Fruit fly (Drosophila melanogaster) whole organism, embryonic: Measurements from ENCODE around the gene CG11726.
A peak's percentile ranks its signal among the peaks of the same experiment; 100 is the strongest.

Experiments
- Aef1 ChIP-seq: fragments of 200-800 bp; sonication (Bioruptor generic); IDR thresholded peaks from 3 replicates; pipeline ENCODE4 v1.3.6; 2022; ENCODE audit warnings: missing biosample characterization, missing genetic modification characterization
- B-H2 ChIP-seq: fragments of 200-800 bp; sonication (Bioruptor generic); optimal IDR thresholded peaks from 2 replicates; lab custom pipeline; 2018; ENCODE audit warnings: missing biosample characterization, mild to moderate bottlenecking, missing genetic modification characterization
- Blimp-1 ChIP-seq: fragments of 200-800 bp; sonication (Bioruptor generic); optimal IDR thresholded peaks from 3 replicates; lab custom pipeline; 2018; ENCODE audit warnings: missing biosample characterization, missing genetic modification characterization, mild to moderate bottlenecking, moderate library complexity, missing genetic modification reagents
- CG11504 ChIP-seq: fragments of 200-800 bp; sonication (Bioruptor generic); optimal IDR thresholded peaks from 3 replicates; lab custom pipeline; 2019; ENCODE audit warnings: missing biosample characterization, mild to moderate bottlenecking, missing genetic modification characterization, moderate library complexity
- CG11723 ChIP-seq: fragments of 200-800 bp; sonication (Bioruptor generic); optimal IDR thresholded peaks from 2 replicates; lab custom pipeline; 2017; ENCODE audit warnings: missing biosample characterization, mild to moderate bottlenecking, missing genetic modification characterization
- CG12236 ChIP-seq: fragments of 200-800 bp; sonication (Bioruptor generic); optimal IDR thresholded peaks from 2 replicates; lab custom pipeline; 2016; ENCODE audit warnings: missing biosample characterization, missing genetic modification characterization
- CG15269 ChIP-seq: fragments of 200-800 bp; sonication (Bioruptor generic); optimal IDR thresholded peaks from 2 replicates; lab custom pipeline; 2018; ENCODE audit warnings: missing biosample characterization, mild to moderate bottlenecking, missing genetic modification characterization, moderate library complexity
- CG15479 ChIP-seq: fragments of 200-800 bp; sonication (Bioruptor generic); optimal IDR thresholded peaks from 3 replicates; lab custom pipeline; 2019; ENCODE audit warnings: missing biosample characterization, mild to moderate bottlenecking, missing genetic modification characterization, moderate library complexity
- CG17359 ChIP-seq: fragments of 200-800 bp; sonication (Bioruptor generic); optimal IDR thresholded peaks from 3 replicates; lab custom pipeline; 2018; ENCODE audit warnings: missing biosample characterization, mild to moderate bottlenecking, missing genetic modification characterization, moderate library complexity
- CG2120 ChIP-seq: fragments of 200-800 bp; sonication (Bioruptor generic); optimal IDR thresholded peaks from 3 replicates; lab custom pipeline; 2016; ENCODE audit warnings: missing biosample characterization, missing genetic modification characterization
- CG2129 ChIP-seq: fragments of 200-800 bp; sonication (Bioruptor generic); IDR thresholded peaks from 2 replicates; pipeline ENCODE4 v1.3.6; 2022; ENCODE audit warnings: missing biosample characterization, missing genetic modification characterization; ENCODE audit not compliant: partially characterized antibody
- CG30403 ChIP-seq: fragments of 200-800 bp; sonication (Bioruptor generic); optimal IDR thresholded peaks from 3 replicates; lab custom pipeline; 2016; ENCODE audit warnings: missing biosample characterization, missing genetic modification characterization
- CG31441 ChIP-seq: fragments of 200-800 bp; sonication (Bioruptor generic); IDR thresholded peaks from 2 replicates; pipeline ENCODE4 v1.3.6; 2022; ENCODE audit warnings: missing biosample characterization, missing genetic modification characterization
- CG6254 ChIP-seq: fragments of 200-800 bp; sonication (Bioruptor generic); optimal IDR thresholded peaks from 3 replicates; lab custom pipeline; 2017; ENCODE audit warnings: mild to moderate bottlenecking, missing biosample characterization, missing genetic modification reagents, missing genetic modification characterization
- CG8281 ChIP-seq: fragments of 200-800 bp; sonication (Bioruptor generic); optimal IDR thresholded peaks from 2 replicates; lab custom pipeline; 2018; ENCODE audit warnings: missing biosample characterization, mild to moderate bottlenecking, missing genetic modification characterization, moderate library complexity
- CG8765 ChIP-seq: fragments of 200-800 bp; sonication (Bioruptor generic); IDR thresholded peaks from 2 replicates; pipeline ENCODE4 v1.3.6; 2022; ENCODE audit warnings: missing biosample characterization, missing genetic modification characterization
- CG9727 ChIP-seq: fragments of 200-800 bp; sonication (Bioruptor generic); optimal IDR thresholded peaks from 3 replicates; lab custom pipeline; 2017; ENCODE audit warnings: missing biosample characterization, mild to moderate bottlenecking, missing genetic modification characterization
- Chrac-16 ChIP-seq: fragments of 200-800 bp; sonication (Bioruptor generic); optimal IDR thresholded peaks from 3 replicates; lab custom pipeline; 2016; ENCODE audit warnings: missing biosample characterization, missing genetic modification characterization
- Drgx ChIP-seq: fragments of 200-800 bp; sonication (Bioruptor generic); IDR thresholded peaks from 2 replicates; pipeline ENCODE4 v1.3.6; 2022; ENCODE audit warnings: missing biosample characterization, missing genetic modification characterization
- E2f2 ChIP-seq: fragments of 200-800 bp; sonication (Bioruptor generic); IDR thresholded peaks from 2 replicates; pipeline ENCODE4 v1.3.6; 2022; ENCODE audit warnings: missing biosample characterization, missing genetic modification characterization
- Elba2 ChIP-seq: fragments of 200-800 bp; sonication (Bioruptor generic); optimal IDR thresholded peaks from 3 replicates; lab custom pipeline; 2016; ENCODE audit warnings: missing biosample characterization, missing genetic modification characterization
- Fer2 ChIP-seq: fragments of 200-800 bp; sonication (Bioruptor generic); optimal IDR thresholded peaks from 2 replicates; lab custom pipeline; 2018; ENCODE audit warnings: missing biosample characterization, mild to moderate bottlenecking, missing genetic modification characterization, moderate library complexity
- H15 ChIP-seq: fragments of 200-800 bp; sonication (Bioruptor generic); IDR thresholded peaks from 3 replicates; pipeline ENCODE4 v1.3.6; 2022; ENCODE audit warnings: missing biosample characterization, missing genetic modification characterization
- HHEX ChIP-seq: fragments of 200-800 bp; sonication (Bioruptor generic); optimal IDR thresholded peaks from 3 replicates; lab custom pipeline; 2017; ENCODE audit warnings: missing biosample characterization, mild to moderate bottlenecking, missing genetic modification characterization, missing genetic modification reagents
- Lpt ChIP-seq: fragments of >200 bp; optimal IDR thresholded peaks from 2 replicates; lab custom pipeline; 2018; ENCODE audit warnings: missing biosample characterization, missing genetic modification characterization
- MBD-R2 ChIP-seq: fragments of 200-800 bp; sonication (Bioruptor generic); IDR thresholded peaks from 2 replicates; pipeline ENCODE4 v1.3.6; 2022; ENCODE audit warnings: missing biosample characterization, missing genetic modification characterization
- NC2β ChIP-seq: fragments of 200-800 bp; sonication (Bioruptor generic); optimal IDR thresholded peaks from 2 replicates; lab custom pipeline; 2016; ENCODE audit warnings: missing biosample characterization, missing genetic modification characterization
- Sox102F ChIP-seq: fragments of 200-800 bp; sonication (Bioruptor generic); optimal IDR thresholded peaks from 2 replicates; lab custom pipeline; 2018; ENCODE audit warnings: missing biosample characterization, mild to moderate bottlenecking, missing genetic modification characterization, moderate library complexity
- Ssrp ChIP-seq: fragments of 200-800 bp; sonication (Bioruptor generic); optimal IDR thresholded peaks from 2 replicates; lab custom pipeline; 2018; ENCODE audit warnings: missing biosample characterization, mild to moderate bottlenecking, missing genetic modification characterization, moderate library complexity
- Stat92E ChIP-seq, 3 experiments: fragments of >200 bp in 2 of 3; fragments of 200-800 bp in 1 of 3; sonication (Bioruptor generic) in 1 of 3; optimal IDR thresholded peaks; 2 replicates each; lab custom pipeline; 2017 to 2019; ENCODE audit warnings: missing biosample characterization in 3 of 3, missing genetic modification characterization in 3 of 3, mild to moderate bottlenecking in 1 of 3, moderate library complexity in 1 of 3
- al ChIP-seq: fragments of 200-800 bp; sonication (Bioruptor generic); IDR thresholded peaks from 2 replicates; pipeline ENCODE4 v1.3.6; 2022; ENCODE audit warnings: missing biosample characterization, missing genetic modification characterization
- bbx ChIP-seq: fragments of 200-800 bp; sonication (Bioruptor generic); IDR thresholded peaks from 2 replicates; pipeline ENCODE4 v1.3.6; 2022; ENCODE audit warnings: missing biosample characterization, missing genetic modification characterization; ENCODE audit not compliant: partially characterized antibody
- ci ChIP-seq: fragments of 200-800 bp; sonication (Bioruptor generic); IDR thresholded peaks from 3 replicates; pipeline ENCODE4 v1.3.6; 2022; ENCODE audit warnings: missing biosample characterization, missing genetic modification characterization
- dm ChIP-seq: fragments of 200-800 bp; sonication (Bioruptor generic); optimal IDR thresholded peaks from 3 replicates; lab custom pipeline; 2016; ENCODE audit warnings: missing biosample characterization, missing genetic modification characterization
- dmrt11E ChIP-seq: fragments of 200-800 bp; sonication (Bioruptor generic); optimal IDR thresholded peaks from 3 replicates; lab custom pipeline; 2018; ENCODE audit warnings: missing biosample characterization, mild to moderate bottlenecking, missing genetic modification characterization, moderate library complexity
- en ChIP-seq: fragments of 200-800 bp; sonication (Bioruptor generic); optimal IDR thresholded peaks from 2 replicates; lab custom pipeline; 2016; ENCODE audit warnings: missing biosample characterization, missing genetic modification characterization
- fd102C ChIP-seq: fragments of 200-800 bp; sonication (Bioruptor generic); optimal IDR thresholded peaks from 2 replicates; lab custom pipeline; 2018; ENCODE audit warnings: missing biosample characterization, mild to moderate bottlenecking, missing genetic modification characterization, moderate library complexity
- gce ChIP-seq: fragments of 200-800 bp; sonication (Bioruptor generic); IDR thresholded peaks from 3 replicates; pipeline ENCODE4 v1.3.6; 2022; ENCODE audit warnings: missing biosample characterization, missing genetic modification characterization
- gem ChIP-seq: fragments of 200-800 bp; sonication (Bioruptor generic); optimal IDR thresholded peaks from 2 replicates; lab custom pipeline; 2019; ENCODE audit warnings: missing biosample characterization, mild to moderate bottlenecking, missing genetic modification characterization, moderate library complexity
- p53 ChIP-seq: fragments of 200-800 bp; sonication (Bioruptor generic); optimal IDR thresholded peaks from 2 replicates; lab custom pipeline; 2016; ENCODE audit warnings: missing biosample characterization, missing genetic modification characterization
- pnt ChIP-seq: fragments of 200-800 bp; sonication (Bioruptor generic); optimal IDR thresholded peaks from 3 replicates; lab custom pipeline; 2016; ENCODE audit warnings: missing biosample characterization, missing genetic modification characterization
- prd ChIP-seq, 3 experiments: fragments of >200 bp in 2 of 3; fragments of 200-800 bp in 1 of 3; sonication (Bioruptor generic) in 1 of 3; optimal IDR thresholded peaks in 2 of 3; IDR thresholded peaks in 1 of 3; 2 replicates in 2 of 3; 3 replicates in 1 of 3; pipeline versions ENCODE4 v1.3.6 to Lab custom; 2017 to 2022; ENCODE audit warnings: missing biosample characterization in 1 of 3, missing genetic modification characterization in 1 of 3
- repo ChIP-seq: fragments of 200-800 bp; sonication (Bioruptor generic); optimal IDR thresholded peaks from 2 replicates; lab custom pipeline; 2016; ENCODE audit warnings: missing biosample characterization, missing genetic modification characterization
- rib ChIP-seq: fragments of 200-800 bp; sonication (Bioruptor generic); IDR thresholded peaks from 2 replicates; pipeline ENCODE4 v1.3.6; 2022; ENCODE audit warnings: missing biosample characterization, missing genetic modification characterization
- sob ChIP-seq: fragments of 200-800 bp; sonication (Bioruptor generic); IDR thresholded peaks from 2 replicates; pipeline ENCODE4 v1.3.6; 2022; ENCODE audit warnings: missing biosample characterization, missing genetic modification characterization
- sqz ChIP-seq: fragments of 200-800 bp; sonication (Bioruptor generic); optimal IDR thresholded peaks from 3 replicates; lab custom pipeline; 2018; ENCODE audit warnings: missing biosample characterization, mild to moderate bottlenecking, missing genetic modification characterization
- unc-4 ChIP-seq: fragments of 200-800 bp; sonication (Bioruptor generic); IDR thresholded peaks from 2 replicates; pipeline ENCODE4 v1.3.6; 2022; ENCODE audit warnings: missing biosample characterization, missing genetic modification characterization; ENCODE audit not compliant: partially characterized antibody
- z ChIP-seq: fragments of 200-800 bp; sonication (Bioruptor generic); IDR thresholded peaks from 3 replicates; pipeline ENCODE4 v1.3.6; 2022; ENCODE audit warnings: missing biosample characterization, missing genetic modification characterization

CG11726 gene

dm6 chr3L:11368319-11369299, 25.9 kb upstream of the CG11726 start (continued):
- TF ChIP-seq CG8765 (GFP tag; lab: Robert Waterston, UW) = no peak
- TF ChIP-seq CG8281 (tag; lab: Kevin White, UChicago) = no peak
- no peak for TF ChIP-seq CG11723
- TF ChIP-seq CG2120 (GFP tag; lab: Kevin White, UChicago) = no peak
- no peak for TF ChIP-seq prd (optimal IDR thresholded peaks at IDR 0.05; lab: Kevin White, UChicago)
- no peak for TF ChIP-seq prd (GFP tag; IDR thresholded peaks at IDR 0.05; lab: Robert Waterston, UW)
- TF ChIP-seq z (GFP tag; lab: Robert Waterston, UW) = no peak
- TF ChIP-seq Aef1 (GFP tag; lab: Robert Waterston, UW) = no peak
- TF ChIP-seq ci (GFP tag; lab: Robert Waterston, UW) = peak; percentile 67; the same call in 2 of the 3 replicates
- no peak for TF ChIP-seq CG15269 (tag; lab: Kevin White, UChicago)
- no peak for TF ChIP-seq dm (GFP tag; lab: Kevin White, UChicago)
- peak; percentile 63 for TF ChIP-seq gem (tag; lab: Kevin White, UChicago)
- TF ChIP-seq CG11504 (tag; lab: Kevin White, UChicago) = peak; percentile 20
- TF ChIP-seq CG2129 (GFP tag; lab: Robert Waterston, UW) = no peak
- TF ChIP-seq rib (GFP tag; lab: Robert Waterston, UW) = no peak
- no peak for TF ChIP-seq CG15479 (GFP tag; lab: Kevin White, UChicago)
- peak; percentile 18 for TF ChIP-seq CG17359 (tag; lab: Kevin White, UChicago)
- TF ChIP-seq NC2β (GFP tag; lab: Kevin White, UChicago) = no peak
- no peak for TF ChIP-seq CG12236 (GFP tag; lab: Kevin White, UChicago)
- no peak for TF ChIP-seq MBD-R2 (GFP tag; lab: Robert Waterston, UW)
- no peak for TF ChIP-seq al (GFP tag; lab: Robert Waterston, UW)
- TF ChIP-seq unc-4 (GFP tag; lab: Robert Waterston, UW) = no peak
- TF ChIP-seq CG6254 (GFP tag; lab: Kevin White, UChicago) = peak; percentile 17
- TF ChIP-seq gce (GFP tag; lab: Robert Waterston, UW) = peak; percentile 64; the same call in 1 of the 3 replicates
- peak; percentile 7 for TF ChIP-seq sqz
- TF ChIP-seq HHEX (GFP tag; lab: Kevin White, UChicago) = no peak
- TF ChIP-seq CG9727 (GFP tag; lab: Kevin White, UChicago) = no peak
- 0 out of 2 replicates have a peak, but pooled peaks have one; percentile 9 for TF ChIP-seq E2f2 (GFP tag; lab: Robert Waterston, UW)
- peak; percentile 23 for TF ChIP-seq Blimp-1
- no peak for TF ChIP-seq Stat92E (GFP tag; optimal IDR thresholded peaks at IDR 0.05; lab: Kevin White, UChicago)
- TF ChIP-seq B-H2 (GFP tag; lab: Kevin White, UChicago) = no peak
- TF ChIP-seq bbx (GFP tag; lab: Robert Waterston, UW) = no peak
- TF ChIP-seq CG31441 = peak; percentile 56
- peak; percentile 42 for TF ChIP-seq Sox102F (GFP tag; lab: Kevin White, UChicago)
- no peak for TF ChIP-seq Lpt
- no peak for TF ChIP-seq repo (GFP tag; lab: Kevin White, UChicago)
- TF ChIP-seq Chrac-16 (GFP tag; lab: Kevin White, UChicago) = no peak
- peak; percentile 27 for TF ChIP-seq dmrt11E (tag; lab: Kevin White, UChicago)
- no peak for TF ChIP-seq p53 (GFP tag; lab: Kevin White, UChicago)
- TF ChIP-seq Elba2 = no peak
- peak; percentile 83 for TF ChIP-seq Drgx (GFP tag; lab: Robert Waterston, UW)
- no peak for TF ChIP-seq Fer2 (tag; lab: Kevin White, UChicago)
- 0 out of 2 replicates have a peak, but pooled peaks have one; percentile 44 for TF ChIP-seq sob (GFP tag; lab: Robert Waterston, UW)
- no peak for TF ChIP-seq H15 (GFP tag; lab: Robert Waterston, UW)
- TF ChIP-seq fd102C = no peak
- TF ChIP-seq CG30403 = peak; percentile 26
- TF ChIP-seq pnt (GFP tag; lab: Kevin White, UChicago) = no peak
- TF ChIP-seq en (GFP tag; lab: Kevin White, UChicago) = no peak
- no peak for TF ChIP-seq Ssrp
